Worm (Caenorhabditis elegans) whole organism, young adult: Measurements from ENCODE around the gene col-143.

ENCODE experiments used
- hrde-1 ChIP-seq: sonication (generic microtip); optimal IDR thresholded peaks from 2 replicates; lab custom pipeline; 2016; ENCODE audit warnings: missing genetic modification characterization, mild to moderate bottlenecking, missing compliant biosample characterization, moderate library complexity, missing genotype, missing genetic modification reagents, borderline replicate concordance
- rec-8 ChIP-seq, 2 experiments: sonication (generic microtip); optimal IDR thresholded peaks; 2 replicates each; lab custom pipeline; 2016; ENCODE audit warnings: mild to moderate bottlenecking in 2 of 2, missing genetic modification characterization in 2 of 2, missing genetic modification reagents in 2 of 2, missing genotype in 2 of 2, missing biosample characterization in 1 of 2, missing compliant biosample characterization in 1 of 2, moderate library complexity in 1 of 2

DNA sequence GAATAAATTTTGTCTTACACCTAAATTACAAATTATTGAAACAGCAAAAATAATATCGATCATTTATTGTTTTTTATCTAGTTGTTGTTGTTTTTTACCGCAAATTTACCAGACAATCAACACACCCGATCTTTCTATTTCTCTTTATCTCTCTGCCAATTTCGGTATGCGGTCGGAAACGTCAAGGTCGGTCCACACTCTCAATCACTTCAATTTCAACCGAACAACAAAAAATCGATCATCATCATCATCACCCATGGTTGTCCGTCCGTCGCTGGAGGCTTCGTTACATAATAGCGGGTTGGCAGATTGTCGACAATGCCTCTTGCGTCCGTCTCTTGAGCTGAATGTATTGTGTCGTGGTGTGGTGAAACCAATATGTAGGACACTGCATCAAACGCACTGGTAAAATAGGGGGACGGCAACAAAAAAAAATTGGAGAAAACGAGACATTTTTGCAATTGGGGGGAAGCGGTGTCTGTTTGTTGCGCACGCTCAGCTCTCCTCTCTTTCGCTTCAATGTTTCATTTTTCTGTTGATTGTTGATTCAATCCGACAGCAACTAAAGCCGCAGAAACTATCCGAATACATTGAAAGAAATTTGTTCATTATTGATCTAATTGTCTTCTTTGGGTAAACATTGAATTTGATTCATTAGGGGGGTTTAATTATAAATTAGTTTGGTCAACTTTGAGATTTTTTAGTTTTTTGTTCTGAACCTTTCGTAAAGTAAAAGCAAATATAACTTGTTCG, 41.5 kb downstream of the col-143 start:
- TF ChIP-seq hrde-1 (tag; lab: Kevin White, UChicago) (no peak), rec-8 (tag; optimal IDR thresholded peaks at IDR 0.05; lab: Kevin White, UChicago) (no peak)
